Worm (Caenorhabditis elegans) whole organism, young adult: Measurements from ENCODE around the gene clc-7.

Experiments used
- B0336.3 ChIP-seq: fragments of 200-800 bp; sonication (Bioruptor generic); IDR thresholded peaks from 2 replicates; pipeline ENCODE4 v1.3.6; 2022; ENCODE audit warnings: missing genetic modification characterization, missing compliant biosample characterization
- C17E4.6 ChIP-seq: fragments of 200-800 bp; sonication (Bioruptor generic); IDR thresholded peaks from 2 replicates; pipeline ENCODE4 v1.3.6; 2022; ENCODE audit warnings: missing genetic modification reagents, missing genetic modification characterization, missing compliant biosample characterization
- F33H1.4 ChIP-seq: fragments of 200-800 bp; sonication (Bioruptor generic); IDR thresholded peaks from 2 replicates; pipeline ENCODE4 v1.3.6; 2022; ENCODE audit warnings: missing genetic modification reagents, missing genetic modification characterization, missing compliant biosample characterization
- F49E8.2 ChIP-seq: sonication (generic microtip); optimal IDR thresholded peaks from 3 replicates; lab custom pipeline; 2017; ENCODE audit warnings: missing genetic modification characterization, mild to moderate bottlenecking, missing compliant biosample characterization, antibody characterized with exemption, moderate library complexity; ENCODE audit not compliant: insufficient read depth
- F52B5.7 ChIP-seq: sonication (generic microtip); optimal IDR thresholded peaks from 2 replicates; lab custom pipeline; 2016; ENCODE audit warnings: mild to moderate bottlenecking, missing genetic modification characterization, missing compliant biosample characterization
- Y67H2A.10 ChIP-seq: fragments of 200-800 bp; sonication (Bioruptor generic); conservative IDR thresholded peaks from 2 replicates; pipeline ENCODE4 v1.3.6; 2022; ENCODE audit warnings: missing genetic modification reagents, missing genetic modification characterization, missing compliant biosample characterization
- Y95B8A.8 ChIP-seq: fragments of 200-800 bp; sonication (Bioruptor generic); IDR thresholded peaks from 2 replicates; pipeline ENCODE4 v1.3.6; 2022; ENCODE audit warnings: missing genetic modification reagents, missing genetic modification characterization, missing compliant biosample characterization
- ama-1 ChIP-seq, 3 experiments: fragments of 150-350 bp in 1 of 3; sonication (generic microtip) in 2 of 3; optimal IDR thresholded peaks; 2 replicates each; lab custom pipeline; 2014 to 2018; ENCODE audit warnings: missing biosample characterization in 2 of 3, missing genetic modification characterization in 2 of 3, missing genetic modification reagents in 2 of 3
- attf-3 ChIP-seq: fragments of 200-800 bp; sonication (Bioruptor generic); conservative IDR thresholded peaks from 2 replicates; pipeline ENCODE4 v1.3.6; 2022; ENCODE audit warnings: missing genetic modification reagents, missing genetic modification characterization, missing compliant biosample characterization
- attf-5 ChIP-seq: fragments of 200-800 bp; sonication (Bioruptor generic); optimal IDR thresholded peaks from 2 replicates; lab custom pipeline; 2018; ENCODE audit warnings: mild to moderate bottlenecking, missing genetic modification characterization, missing compliant biosample characterization
- bed-1 ChIP-seq: fragments of 200-800 bp; sonication (Bioruptor generic); IDR thresholded peaks from 2 replicates; pipeline ENCODE4 v1.3.6; 2022; ENCODE audit warnings: missing genetic modification reagents, missing genetic modification characterization, missing compliant biosample characterization
- ccch-3 ChIP-seq: fragments of 200-800 bp; sonication (Bioruptor generic); optimal IDR thresholded peaks from 2 replicates; lab custom pipeline; 2018; ENCODE audit warnings: mild to moderate bottlenecking, missing genetic modification characterization, missing compliant biosample characterization
- cebp-1 ChIP-seq, 2 experiments: fragments of 200-800 bp in 1 of 2; sonication (Bioruptor generic) in 1 of 2; sonication (generic microtip) in 1 of 2; IDR thresholded peaks in 1 of 2; optimal IDR thresholded peaks in 1 of 2; 2 replicates each; pipeline versions ENCODE4 v1.3.6 to Lab custom; 2017 to 2022; ENCODE audit warnings: missing compliant biosample characterization in 2 of 2, missing genetic modification characterization in 2 of 2, mild to moderate bottlenecking in 1 of 2, missing genetic modification reagents in 1 of 2, moderate library complexity in 1 of 2
- ceh-100 ChIP-seq: fragments of 200-800 bp; sonication (Bioruptor generic); IDR thresholded peaks from 2 replicates; pipeline ENCODE4 v1.3.6; 2022; ENCODE audit warnings: missing genetic modification reagents, missing genetic modification characterization, missing compliant biosample characterization
- ceh-27 ChIP-seq: fragments of 200-800 bp; sonication (Bioruptor generic); optimal IDR thresholded peaks from 2 replicates; lab custom pipeline; 2018; ENCODE audit warnings: mild to moderate bottlenecking, missing genetic modification characterization, moderate library complexity, missing compliant biosample characterization
- chd-7 ChIP-seq: sonication (generic microtip); optimal IDR thresholded peaks from 2 replicates; lab custom pipeline; 2016; ENCODE audit warnings: mild to moderate bottlenecking, missing genetic modification characterization, moderate library complexity, missing compliant biosample characterization
- dox-1 ChIP-seq: fragments of 200-800 bp; sonication (Bioruptor generic); IDR thresholded peaks from 2 replicates; pipeline ENCODE4 v1.3.6; 2022; ENCODE audit warnings: missing genetic modification reagents, missing genetic modification characterization, missing compliant biosample characterization
- egl-44 ChIP-seq: fragments of 200-800 bp; sonication (Bioruptor generic); IDR thresholded peaks from 2 replicates; pipeline ENCODE4 v1.3.6; 2022; ENCODE audit warnings: missing genetic modification reagents, missing genetic modification characterization, missing compliant biosample characterization
- ekl-4 ChIP-seq: fragments of 200-800 bp; sonication (Bioruptor generic); IDR thresholded peaks from 2 replicates; pipeline ENCODE4 v1.3.6; 2022; ENCODE audit warnings: missing genetic modification reagents, missing genetic modification characterization, missing compliant biosample characterization
- ets-4 ChIP-seq: fragments of 200-800 bp; sonication (Bioruptor generic); optimal IDR thresholded peaks from 2 replicates; lab custom pipeline; 2018; ENCODE audit warnings: mild to moderate bottlenecking, missing genetic modification characterization, missing compliant biosample characterization
- gei-17 ChIP-seq: fragments of 200-800 bp; sonication (Bioruptor generic); optimal IDR thresholded peaks from 2 replicates; lab custom pipeline; 2018; ENCODE audit warnings: mild to moderate bottlenecking, missing genetic modification characterization, missing compliant biosample characterization
- hmg-1.2 ChIP-seq: fragments of 200-800 bp; sonication (Bioruptor generic); IDR thresholded peaks from 2 replicates; pipeline ENCODE4 v1.3.6; 2022; ENCODE audit warnings: missing genetic modification reagents, missing genetic modification characterization, missing compliant biosample characterization
- lin-26 ChIP-seq: fragments of 200-800 bp; sonication (Bioruptor generic); IDR thresholded peaks from 2 replicates; pipeline ENCODE4 v1.3.6; 2022; ENCODE audit warnings: missing genetic modification reagents, missing genetic modification characterization, missing compliant biosample characterization
- lin-40 ChIP-seq: sonication (generic microtip); optimal IDR thresholded peaks from 2 replicates; lab custom pipeline; 2016; ENCODE audit warnings: missing genetic modification characterization, mild to moderate bottlenecking, missing compliant biosample characterization, missing genotype, missing genetic modification reagents
- mcd-1 ChIP-seq: fragments of 200-800 bp; sonication (Bioruptor generic); IDR thresholded peaks from 2 replicates; pipeline ENCODE4 v1.3.6; 2022; ENCODE audit warnings: missing genetic modification reagents, missing genetic modification characterization, missing compliant biosample characterization
- nfya-1 ChIP-seq: sonication (generic microtip); optimal IDR thresholded peaks from 2 replicates; lab custom pipeline; 2017; ENCODE audit warnings: antibody characterized with exemption, missing compliant biosample characterization, missing genetic modification characterization, borderline replicate concordance; ENCODE audit not compliant: insufficient read depth
- nfyb-1 ChIP-seq: fragments of 200-800 bp; sonication (Bioruptor generic); IDR thresholded peaks from 2 replicates; pipeline ENCODE4 v1.3.6; 2022; ENCODE audit warnings: missing genetic modification reagents, missing genetic modification characterization, missing compliant biosample characterization
- nhr-80 ChIP-seq: sonication (generic microtip); optimal IDR thresholded peaks from 2 replicates; lab custom pipeline; 2016; ENCODE audit warnings: missing genetic modification characterization, missing compliant biosample characterization
- nhr-90 ChIP-seq: sonication (generic microtip); optimal IDR thresholded peaks from 2 replicates; lab custom pipeline; 2016; ENCODE audit warnings: missing genotype, mild to moderate bottlenecking, missing genetic modification characterization, missing compliant biosample characterization
- rec-8 ChIP-seq, 2 experiments: sonication (generic microtip); optimal IDR thresholded peaks; 2 replicates each; lab custom pipeline; 2016; ENCODE audit warnings: mild to moderate bottlenecking in 2 of 2, missing genetic modification characterization in 2 of 2, missing genetic modification reagents in 2 of 2, missing genotype in 2 of 2, missing biosample characterization in 1 of 2, missing compliant biosample characterization in 1 of 2, moderate library complexity in 1 of 2
- repo-1 ChIP-seq: sonication (generic microtip); optimal IDR thresholded peaks from 2 replicates; lab custom pipeline; 2017; ENCODE audit warnings: mild to moderate bottlenecking, missing genetic modification characterization, missing compliant biosample characterization
- snpc-1.3 ChIP-seq: sonication (generic microtip); optimal IDR thresholded peaks from 2 replicates; lab custom pipeline; 2017; ENCODE audit warnings: missing genetic modification characterization, mild to moderate bottlenecking, missing compliant biosample characterization, antibody characterized with exemption, moderate library complexity, missing genotype, missing genetic modification reagents; ENCODE audit not compliant: insufficient read depth
- tlf-1 ChIP-seq: fragments of 200-800 bp; sonication (Bioruptor generic); optimal IDR thresholded peaks from 2 replicates; lab custom pipeline; 2018; ENCODE audit warnings: mild to moderate bottlenecking, missing genetic modification characterization, missing compliant biosample characterization
- zfh-2 ChIP-seq: fragments of 200-800 bp; sonication (Bioruptor generic); conservative IDR thresholded peaks from 2 replicates; pipeline ENCODE4 v1.3.6; 2022; ENCODE audit warnings: missing genetic modification reagents, missing genetic modification characterization, missing compliant biosample characterization
- ztf-25 ChIP-seq: fragments of 200-800 bp; sonication (Bioruptor generic); IDR thresholded peaks from 2 replicates; pipeline ENCODE4 v1.3.6; 2022; ENCODE audit warnings: missing genetic modification reagents, missing genetic modification characterization, missing compliant biosample characterization
- ztf-26 ChIP-seq: sonication (generic microtip); optimal IDR thresholded peaks from 2 replicates; lab custom pipeline; 2017; ENCODE audit warnings: missing genetic modification characterization, missing compliant biosample characterization

clc-7 gene

DNA sequence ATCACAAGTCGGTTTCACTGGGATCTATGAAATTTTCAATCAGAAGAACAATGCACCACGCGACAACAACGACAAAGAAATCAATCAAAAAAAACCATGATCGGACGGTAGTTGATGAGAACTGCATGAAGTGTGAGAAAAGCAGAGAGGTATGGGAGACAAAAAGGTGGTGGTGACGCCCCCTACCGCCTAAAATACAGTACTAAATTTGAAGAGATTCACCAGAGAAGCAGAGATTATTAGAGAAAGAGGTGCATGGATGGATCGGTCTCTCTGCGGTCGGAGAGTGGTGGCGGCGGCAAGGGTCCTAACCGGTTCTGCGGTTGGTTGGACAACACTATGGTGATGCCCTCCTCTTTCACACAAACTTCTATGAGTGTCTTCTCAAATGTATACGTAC lies 51.4 kb downstream of the clc-7 start:
- no peak for TF ChIP-seq F52B5.7 (tag; lab: Kevin White, UChicago)
- peak; percentile 12 for TF ChIP-seq ceh-27 (GFP tag; lab: Kevin White, UChicago)
- no peak for TF ChIP-seq nfya-1
- TF ChIP-seq attf-3 = no peak
- no peak for TF ChIP-seq Y95B8A.8 (GFP tag; lab: Robert Waterston, UW)
- TF ChIP-seq lin-40 (tag; lab: Kevin White, UChicago) = peak; percentile 54
- no peak for TF ChIP-seq ceh-100 (GFP tag; lab: Robert Waterston, UW)
- peak; percentile 33 for TF ChIP-seq attf-5 (GFP tag; lab: Kevin White, UChicago)
- TF ChIP-seq F49E8.2 = no peak
- TF ChIP-seq ekl-4 (GFP tag; lab: Robert Waterston, UW) = no peak
- peak; percentile 39; the same call in 1 of the 2 replicates for TF ChIP-seq dox-1 (GFP tag; lab: Robert Waterston, UW)
- no peak for TF ChIP-seq C17E4.6 (GFP tag; lab: Robert Waterston, UW)
- no peak for TF ChIP-seq Y67H2A.10
- no peak for TF ChIP-seq tlf-1 (GFP tag; lab: Kevin White, UChicago)
- no peak for TF ChIP-seq egl-44 (GFP tag; lab: Robert Waterston, UW)
- 0 out of 2 replicates have a peak, but pooled peaks have one; percentile 45 for TF ChIP-seq bed-1 (GFP tag; lab: Robert Waterston, UW)
- peak; percentile 16; the same call in 1 of the 2 replicates for TF ChIP-seq mcd-1
- peak; percentile 64; the same call in 1 of the 2 replicates for TF ChIP-seq lin-26 (GFP tag; lab: Robert Waterston, UW)
- peak; percentile 8 for TF ChIP-seq nhr-90 (tag; lab: Kevin White, UChicago)
- no peak for TF ChIP-seq ccch-3 (GFP tag; lab: Kevin White, UChicago)
- TF ChIP-seq nhr-80 (tag; lab: Kevin White, UChicago) = peak; percentile 49
- TF ChIP-seq repo-1 (tag; lab: Kevin White, UChicago) = no peak
- TF ChIP-seq hmg-1.2 = peak; percentile 61; the same call in 1 of the 2 replicates
- peak; percentile 71 for TF ChIP-seq zfh-2 (GFP tag; lab: Robert Waterston, UW)
- peak; percentile 16 for TF ChIP-seq gei-17 (GFP tag; lab: Kevin White, UChicago)
- 0 out of 2 replicates have a peak, but pooled peaks have one; percentile 31 for TF ChIP-seq B0336.3 (GFP tag; lab: Robert Waterston, UW)
- TF ChIP-seq ztf-26 (tag; lab: Kevin White, UChicago) = peak; percentile 72
- no peak for TF ChIP-seq snpc-1.3 (tag; lab: Kevin White, UChicago)
- TF ChIP-seq ets-4 = peak; percentile 16
- peak; percentile 24 for TF ChIP-seq chd-7 (tag; lab: Kevin White, UChicago)
- no peak for TF ChIP-seq ztf-25
- no peak for TF ChIP-seq cebp-1 (GFP tag; IDR thresholded peaks at IDR 0.05; lab: Robert Waterston, UW)
- TF ChIP-seq cebp-1 (tag; optimal IDR thresholded peaks at IDR 0.05; lab: Kevin White, UChicago) = peak; percentile 35
- no peak for TF ChIP-seq F33H1.4 (GFP tag; lab: Robert Waterston, UW)

- TF ChIP-seq rec-8 (tag; optimal IDR thresholded peaks at IDR 0.05; lab: Kevin White, UChicago) = no peak
- TF ChIP-seq, all 124 proteins: peak for 0
Observed at ce11 chrX:5119686-5120085, 51.8 kb downstream of the clc-7 start.

- TF ChIP-seq ama-1 (optimal IDR thresholded peaks at IDR 0.05; lab: Kevin White, UChicago) = peak; percentile 33
- TF ChIP-seq ama-1 (GFP tag; optimal IDR thresholded peaks at IDR 0.05; lab: Kevin White, UChicago) = no peak
- no peak for TF ChIP-seq nfyb-1
Observed at ce11 chrX:5120196-5120595, 52.3 kb downstream of the clc-7 start.
